Fruit fly (Drosophila melanogaster): ENCODE measurements around the gene CG42526.

dm6 chr3L:9426656-9427294 lies 8.4 kb downstream of the CG42526 start, which contains the start of the genes Atat and Shc:
- TF ChIP-seq CG8159 (tag; optimal IDR thresholded peaks at IDR 0.05) (peak; percentile 98), CG9948 (tag; optimal IDR thresholded peaks at IDR 0.05) (peak; percentile 98), CG32121 (GFP tag; IDR thresholded peaks at IDR 0.05) (peak; percentile 99), CG12605 (GFP tag; IDR thresholded peaks at IDR 0.05) (peak; percentile 95), CG14655 (GFP tag; optimal IDR thresholded peaks at IDR 0.05) (peak; percentile 98), CG4496 (GFP tag; IDR thresholded peaks at IDR 0.05) (peak; percentile 99), Snoo (tag; optimal IDR thresholded peaks at IDR 0.05) (peak; percentile 99)

All from whole organism, pupa.